Fruit fly (Drosophila melanogaster): ENCODE data around the gene Usp32.

The Usp32 gene

dm6 chr3L:19908201-19909127 lies 37.5 kb downstream of the Usp32 start (continued):
- TF ChIP-seq aop (GFP tag; IDR thresholded peaks at IDR 0.05) = no peak
- TF ChIP-seq CG31441 (GFP tag; IDR thresholded peaks at IDR 0.05) = no peak
- TF ChIP-seq eyg (GFP tag; optimal IDR thresholded peaks at IDR 0.05) = no peak
- no peak for TF ChIP-seq YL-1 (GFP tag; optimal IDR thresholded peaks at IDR 0.05)
- TF ChIP-seq Side (GFP tag; optimal IDR thresholded peaks at IDR 0.05) = no peak
- TF ChIP-seq Hand (GFP tag; optimal IDR thresholded peaks at IDR 0.05) = peak; percentile 49
- no peak for TF ChIP-seq ase (GFP tag; IDR thresholded peaks at IDR 0.05)
- TF ChIP-seq z (GFP tag; IDR thresholded peaks at IDR 0.05) = no peak
- TF ChIP-seq HLH3B (GFP tag; IDR thresholded peaks at IDR 0.05) = no peak
- peak; percentile 38; the same call in 1 of the 2 replicates for TF ChIP-seq chm (GFP tag; IDR thresholded peaks at IDR 0.05)
- no peak; the same call in 1 of the 2 replicates for TF ChIP-seq Xrp1 (GFP tag; IDR thresholded peaks at IDR 0.05)
- no peak for TF ChIP-seq CG3407 (GFP tag; optimal IDR thresholded peaks at IDR 0.05)
- TF ChIP-seq CG7839 (tag; optimal IDR thresholded peaks at IDR 0.05) = no peak
- no peak for TF ChIP-seq NFAT (GFP tag; IDR thresholded peaks at IDR 0.05)
- TF ChIP-seq Elba2 (GFP tag; optimal IDR thresholded peaks at IDR 0.05) = no peak
- peak; percentile 21 for TF ChIP-seq Fer1 (GFP tag; optimal IDR thresholded peaks at IDR 0.05)
- TF ChIP-seq sens (GFP tag) = peak; percentile 72
- no peak for TF ChIP-seq eve (GFP tag; optimal IDR thresholded peaks at IDR 0.05)
- TF ChIP-seq bbx (GFP tag; IDR thresholded peaks at IDR 0.05; ENCODE audit: partially characterized antibody) = 0 out of 2 replicates have a peak, but pooled peaks have one; percentile 34
- no peak for TF ChIP-seq CG18011 (GFP tag; optimal IDR thresholded peaks at IDR 0.05)
- TF ChIP-seq CG30403 (GFP tag; optimal IDR thresholded peaks at IDR 0.05) = no peak
- no peak for TF ChIP-seq CG4617 (GFP tag; optimal IDR thresholded peaks at IDR 0.05; ENCODE audit: borderline replicate concordance)
- TF ChIP-seq tin (GFP tag; optimal IDR thresholded peaks at IDR 0.05) = no peak
- peak; percentile 45; the same call in 1 of the 2 replicates for TF ChIP-seq CG32772 (GFP tag; IDR thresholded peaks at IDR 0.05)
- no peak for TF ChIP-seq Myb (GFP tag; optimal IDR thresholded peaks at IDR 0.05)
- TF ChIP-seq lov (optimal IDR thresholded peaks at IDR 0.05) = no peak
- TF ChIP-seq lov (GFP tag; IDR thresholded peaks at IDR 0.05) = peak; percentile 50; the same call in 1 of the 3 replicates
- TF ChIP-seq ac (GFP tag; optimal IDR thresholded peaks at IDR 0.05) = no peak
- peak; percentile 10 for TF ChIP-seq BEAF-32 (GFP tag; optimal IDR thresholded peaks at IDR 0.05)
- no peak for TF ChIP-seq slbo (GFP tag; IDR thresholded peaks at IDR 0.05)
- no peak for TF ChIP-seq CG12391 (tag; optimal IDR thresholded peaks at IDR 0.05)
- TF ChIP-seq CG2199 (GFP tag; IDR thresholded peaks at IDR 0.05) = peak; percentile 20; the same call in 1 of the 3 replicates
- peak; percentile 99 for TF ChIP-seq crol (GFP tag; IDR thresholded peaks at IDR 0.05)
- peak; percentile 82 for TF ChIP-seq scrt (GFP tag; optimal IDR thresholded peaks at IDR 0.05)

dm6 chr3L:19909234-19910053 lies 38.5 kb downstream of the Usp32 start:
- TF ChIP-seq gce (GFP tag; IDR thresholded peaks at IDR 0.05) = no peak
- TF ChIP-seq emc (GFP tag; optimal IDR thresholded peaks at IDR 0.05) = no peak
- TF ChIP-seq CG10654 (GFP tag; optimal IDR thresholded peaks at IDR 0.05) = no peak
- TF ChIP-seq CG15269 (tag; optimal IDR thresholded peaks at IDR 0.05) = no peak
- TF ChIP-seq CG5180 (GFP tag; optimal IDR thresholded peaks at IDR 0.05) = no peak
- TF ChIP-seq CG2129 (GFP tag; IDR thresholded peaks at IDR 0.05; ENCODE audit: partially characterized antibody) = no peak
- TF ChIP-seq ftz-f1 (GFP tag; optimal IDR thresholded peaks at IDR 0.05) = no peak
- TF ChIP-seq HmgZ (tag; optimal IDR thresholded peaks at IDR 0.05) = peak; percentile 33
- TF ChIP-seq CG10565 (GFP tag; optimal IDR thresholded peaks at IDR 0.05) = no peak
- TF ChIP-seq lab (GFP tag; optimal IDR thresholded peaks at IDR 0.05) = no peak
- TF ChIP-seq ap (GFP tag; IDR thresholded peaks at IDR 0.05) = no peak
- peak; percentile 51 for TF ChIP-seq CG33213 (GFP tag; optimal IDR thresholded peaks at IDR 0.05)
- no peak for TF ChIP-seq hbn (GFP tag; IDR thresholded peaks at IDR 0.05; ENCODE audit: partially characterized antibody)
- TF ChIP-seq tup (GFP tag; optimal IDR thresholded peaks at IDR 0.05) = no peak
- no peak for TF ChIP-seq CG11695 (GFP tag; IDR thresholded peaks at IDR 0.05)
- TF ChIP-seq CG12391 (tag; optimal IDR thresholded peaks at IDR 0.05) = peak; percentile 45

Data from whole organism, embryonic.